Worm (Caenorhabditis elegans): ENCODE data around the gene F07C3.3.

F07C3.3 gene

ce11 chrV:9220444-9220843 is 11.8 kb downstream of the F07C3.3 start:
- TF ChIP-seq ets-7 (tag; optimal IDR thresholded peaks at IDR 0.05): no peak
- peak; percentile 14 for TF ChIP-seq F13C5.2 (tag; optimal IDR thresholded peaks at IDR 0.05)

DNA sequence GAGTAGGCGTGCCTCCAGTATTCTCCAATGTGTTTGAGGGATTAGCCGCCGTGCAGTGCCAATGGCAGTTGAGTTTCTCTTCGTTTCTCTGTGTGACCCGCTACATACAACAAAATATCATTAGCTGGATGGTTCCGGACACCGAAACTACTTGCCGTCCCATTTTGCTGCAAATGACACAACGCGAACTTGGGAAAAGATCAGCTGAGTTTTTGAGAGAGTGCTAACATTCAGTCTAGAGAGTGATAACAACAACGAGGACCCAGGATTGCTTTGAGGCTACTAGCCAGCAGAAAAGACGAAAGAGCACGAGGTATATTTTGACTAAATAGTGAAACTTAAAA is 12.8 kb downstream of the F07C3.3 start:
- TF ChIP-seq tbx-37 (GFP tag; conservative IDR thresholded peaks at IDR 0.05) (no peak), ceh-36 (tag; optimal IDR thresholded peaks at IDR 0.05) (peak; percentile 44), hnd-1 (tag; optimal IDR thresholded peaks at IDR 0.05) (no peak), ceh-13 (GFP tag; optimal IDR thresholded peaks at IDR 0.05) (no peak), ama-1 (optimal IDR thresholded peaks at IDR 0.05) (no peak), sea-1 (GFP tag; conservative IDR thresholded peaks at IDR 0.05) (no peak), B0310.2 (tag; optimal IDR thresholded peaks at IDR 0.05) (no peak)

- TF ChIP-seq hnd-1 (tag; optimal IDR thresholded peaks at IDR 0.05) (no peak), tbx-11 (GFP tag; IDR thresholded peaks at IDR 0.05) (0 out of 2 replicates have a peak, but pooled peaks have one; percentile 32)
These were observed 13.4 kb downstream of the F07C3.3 start for ce11 chrV:9218655-9219389.

- no peak for TF ChIP-seq tbx-37 (GFP tag; conservative IDR thresholded peaks at IDR 0.05)
- no peak for TF ChIP-seq flt-1 (GFP tag; IDR thresholded peaks at IDR 0.05)
- no peak for TF ChIP-seq tra-4 (tag; optimal IDR thresholded peaks at IDR 0.05)
- no peak for TF ChIP-seq F13C5.2 (tag; optimal IDR thresholded peaks at IDR 0.05)
- TF ChIP-seq pes-1 (GFP tag; IDR thresholded peaks at IDR 0.05): no peak
- no peak for TF ChIP-seq scrt-1 (GFP tag; IDR thresholded peaks at IDR 0.05)
- TF ChIP-seq ceh-36 (tag; optimal IDR thresholded peaks at IDR 0.05): no peak
- no peak for TF ChIP-seq hmg-4 (GFP tag; optimal IDR thresholded peaks at IDR 0.05)
- TF ChIP-seq B0310.2 (tag; optimal IDR thresholded peaks at IDR 0.05): no peak
- no peak for TF ChIP-seq sea-1 (GFP tag; conservative IDR thresholded peaks at IDR 0.05)
- no peak for TF ChIP-seq aly-1 (tag; optimal IDR thresholded peaks at IDR 0.05)
- TF ChIP-seq hnd-1 (tag; optimal IDR thresholded peaks at IDR 0.05): no peak
- TF ChIP-seq tbx-11 (GFP tag; IDR thresholded peaks at IDR 0.05): no peak
- no peak for TF ChIP-seq hmbx-1 (tag; optimal IDR thresholded peaks at IDR 0.05)
- no peak for TF ChIP-seq ceh-13 (GFP tag; optimal IDR thresholded peaks at IDR 0.05)
- TF ChIP-seq ama-1 (optimal IDR thresholded peaks at IDR 0.05): no peak
- TF ChIP-seq ets-7 (tag; optimal IDR thresholded peaks at IDR 0.05): no peak
These were observed 14.0 kb downstream of the F07C3.3 start for ce11 chrV:9218214-9218613.

DNA sequence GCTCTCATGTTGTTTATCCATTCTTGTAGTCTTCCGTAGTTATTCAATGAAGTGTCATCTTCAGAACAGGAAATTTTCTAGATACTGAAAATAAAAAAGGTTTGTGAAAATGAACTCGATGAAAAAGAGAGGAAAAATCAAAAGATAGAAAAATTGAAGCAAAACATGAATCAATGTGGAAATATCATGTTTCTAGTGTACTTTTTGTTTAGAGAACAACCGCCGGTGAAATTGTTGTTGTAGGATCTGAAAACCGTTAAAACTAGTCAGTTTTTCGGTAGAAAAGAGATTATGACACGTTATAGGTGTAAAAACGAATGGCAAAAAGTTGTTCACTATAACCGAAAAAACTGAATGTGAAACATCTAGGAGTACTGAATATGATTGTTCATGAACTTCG is 15.0 kb downstream of the F07C3.3 start, which contains the start of gene pacs-1:
Gene pacs-1, minus strand, starts transcription at position 101 of the 400 bp plus-strand sequence.
- TF ChIP-seq aly-1 (tag; optimal IDR thresholded peaks at IDR 0.05) (no peak), flt-1 (GFP tag; IDR thresholded peaks at IDR 0.05) (no peak), tbx-37 (GFP tag; conservative IDR thresholded peaks at IDR 0.05) (no peak), B0310.2 (tag; optimal IDR thresholded peaks at IDR 0.05) (no peak), ets-7 (tag; optimal IDR thresholded peaks at IDR 0.05) (no peak), ceh-36 (tag; optimal IDR thresholded peaks at IDR 0.05) (no peak), ama-1 (optimal IDR thresholded peaks at IDR 0.05) (no peak), pes-1 (GFP tag; IDR thresholded peaks at IDR 0.05) (no peak), scrt-1 (GFP tag; IDR thresholded peaks at IDR 0.05) (no peak), sea-1 (GFP tag; conservative IDR thresholded peaks at IDR 0.05) (no peak), tbx-11 (GFP tag; IDR thresholded peaks at IDR 0.05) (no peak), hnd-1 (tag; optimal IDR thresholded peaks at IDR 0.05) (no peak), ceh-13 (GFP tag; optimal IDR thresholded peaks at IDR 0.05) (no peak)

DNA sequence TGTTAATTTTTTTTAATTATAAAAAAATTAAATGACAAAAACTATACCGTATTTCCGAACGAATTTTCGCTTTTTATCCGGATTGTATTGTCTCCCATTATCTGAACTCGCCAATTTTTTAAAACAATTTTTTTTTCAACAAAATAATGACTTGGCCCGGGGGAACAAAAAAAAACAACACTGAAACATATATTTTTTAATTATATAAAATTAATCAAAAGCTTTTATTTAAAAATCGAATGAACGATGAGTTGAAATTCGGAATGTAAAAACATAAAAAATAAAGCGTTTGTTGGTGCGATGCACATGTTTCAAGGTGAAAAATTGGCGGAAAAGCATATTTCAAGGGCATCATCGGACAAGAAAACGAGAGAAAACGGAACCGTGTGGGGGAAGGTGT is 18.6 kb downstream of the F07C3.3 start, which contains the start of gene mdt-27:
Gene mdt-27, minus strand, starts transcription at position 101 of the 400 bp plus-strand sequence.
- TF ChIP-seq B0310.2 (tag; optimal IDR thresholded peaks at IDR 0.05) (no peak), hmg-4 (GFP tag; optimal IDR thresholded peaks at IDR 0.05) (no peak), hmbx-1 (tag; optimal IDR thresholded peaks at IDR 0.05) (no peak), F13C5.2 (tag; optimal IDR thresholded peaks at IDR 0.05) (no peak), ama-1 (optimal IDR thresholded peaks at IDR 0.05) (no peak), scrt-1 (GFP tag; IDR thresholded peaks at IDR 0.05) (no peak), tbx-11 (GFP tag; IDR thresholded peaks at IDR 0.05) (no peak), tbx-37 (GFP tag; conservative IDR thresholded peaks at IDR 0.05) (no peak), flt-1 (GFP tag; IDR thresholded peaks at IDR 0.05) (no peak)

- no peak for TF ChIP-seq tbx-37 (GFP tag; conservative IDR thresholded peaks at IDR 0.05)
- no peak for TF ChIP-seq hmg-4 (GFP tag; optimal IDR thresholded peaks at IDR 0.05)
- no peak for TF ChIP-seq sea-1 (GFP tag; conservative IDR thresholded peaks at IDR 0.05)
- TF ChIP-seq flt-1 (GFP tag; IDR thresholded peaks at IDR 0.05): no peak
- TF ChIP-seq tra-4 (tag; optimal IDR thresholded peaks at IDR 0.05): no peak
- no peak for TF ChIP-seq F13C5.2 (tag; optimal IDR thresholded peaks at IDR 0.05)
- TF ChIP-seq pes-1 (GFP tag; IDR thresholded peaks at IDR 0.05): no peak
- no peak for TF ChIP-seq ceh-13 (GFP tag; optimal IDR thresholded peaks at IDR 0.05)
- no peak for TF ChIP-seq tbx-11 (GFP tag; IDR thresholded peaks at IDR 0.05)
- no peak for TF ChIP-seq hmbx-1 (tag; optimal IDR thresholded peaks at IDR 0.05)
- TF ChIP-seq ets-7 (tag; optimal IDR thresholded peaks at IDR 0.05): no peak
- no peak for TF ChIP-seq B0310.2 (tag; optimal IDR thresholded peaks at IDR 0.05)
- TF ChIP-seq ceh-36 (tag; optimal IDR thresholded peaks at IDR 0.05): no peak
- no peak for TF ChIP-seq scrt-1 (GFP tag; IDR thresholded peaks at IDR 0.05)
- TF ChIP-seq hnd-1 (tag; optimal IDR thresholded peaks at IDR 0.05): no peak
- TF ChIP-seq aly-1 (tag; optimal IDR thresholded peaks at IDR 0.05): no peak
- TF ChIP-seq ama-1 (optimal IDR thresholded peaks at IDR 0.05): no peak
These were observed 19.7 kb downstream of the F07C3.3 start for ce11 chrV:9212499-9212898.

DNA sequence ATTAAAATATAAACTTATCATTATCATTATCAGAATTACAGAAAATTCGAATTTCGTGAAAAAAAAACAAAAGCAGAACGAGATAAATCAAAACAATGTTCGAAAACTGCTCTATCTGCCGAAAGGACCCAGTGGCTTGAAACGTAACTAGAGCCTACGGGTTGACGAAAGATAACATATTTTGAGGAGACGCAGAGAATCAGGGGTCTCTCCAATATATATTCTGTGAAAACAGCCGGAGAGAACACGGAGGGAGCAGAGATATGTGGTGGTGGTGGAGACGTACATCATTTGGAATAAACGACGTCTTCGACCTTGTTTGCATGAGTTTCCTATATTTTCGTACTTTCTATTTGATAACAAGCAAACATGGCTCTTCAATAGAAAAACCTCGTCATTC is 23.3 kb downstream of the F07C3.3 start:
- TF ChIP-seq B0310.2 (tag; optimal IDR thresholded peaks at IDR 0.05): no peak
